Worm (Caenorhabditis elegans) whole organism, young adult: ENCODE results near the gene fbxb-79.

ENCODE experiments used
- B0336.3 ChIP-seq: fragments of 200-800 bp; sonication (Bioruptor generic); IDR thresholded peaks from 2 replicates; pipeline ENCODE4 v1.3.6; 2022; ENCODE audit warnings: missing genetic modification characterization, missing compliant biosample characterization
- F52B5.7 ChIP-seq: sonication (generic microtip); optimal IDR thresholded peaks from 2 replicates; lab custom pipeline; 2016; ENCODE audit warnings: mild to moderate bottlenecking, missing genetic modification characterization, missing compliant biosample characterization
- F55B11.4 ChIP-seq: sonication (generic microtip); optimal IDR thresholded peaks from 2 replicates; lab custom pipeline; 2016; ENCODE audit warnings: missing compliant biosample characterization, missing genetic modification characterization, borderline replicate concordance; ENCODE audit not compliant: insufficient read depth
- F57C9.4 ChIP-seq: sonication (generic microtip); optimal IDR thresholded peaks from 2 replicates; lab custom pipeline; 2017; ENCODE audit warnings: mild to moderate bottlenecking, missing genetic modification characterization, missing compliant biosample characterization
- K12H6.12 ChIP-seq: fragments of 200-800 bp; sonication (Bioruptor generic); optimal IDR thresholded peaks from 2 replicates; lab custom pipeline; 2018; ENCODE audit warnings: mild to moderate bottlenecking, missing genetic modification characterization, missing compliant biosample characterization
- T26A5.8 ChIP-seq: sonication (generic microtip); optimal IDR thresholded peaks from 2 replicates; lab custom pipeline; 2016; ENCODE audit warnings: missing genetic modification characterization, missing compliant biosample characterization
- Y53F4B.3 ChIP-seq: fragments of 200-800 bp; sonication (Bioruptor generic); IDR thresholded peaks from 2 replicates; pipeline ENCODE4 v1.3.6; 2022; ENCODE audit warnings: missing genetic modification reagents, missing genetic modification characterization, missing compliant biosample characterization
- Y79H2A.3 ChIP-seq: fragments of 200-800 bp; sonication (Bioruptor generic); conservative IDR thresholded peaks from 2 replicates; pipeline ENCODE4 v1.3.6; 2022; ENCODE audit warnings: missing genetic modification reagents, missing genetic modification characterization, missing compliant biosample characterization
- Y95B8A.8 ChIP-seq: fragments of 200-800 bp; sonication (Bioruptor generic); IDR thresholded peaks from 2 replicates; pipeline ENCODE4 v1.3.6; 2022; ENCODE audit warnings: missing genetic modification reagents, missing genetic modification characterization, missing compliant biosample characterization
- aptf-3 ChIP-seq: fragments of 200-800 bp; sonication (Bioruptor generic); IDR thresholded peaks from 2 replicates; pipeline ENCODE4 v1.3.6; 2022; ENCODE audit warnings: missing genetic modification characterization, missing compliant biosample characterization
- attf-3 ChIP-seq: fragments of 200-800 bp; sonication (Bioruptor generic); conservative IDR thresholded peaks from 2 replicates; pipeline ENCODE4 v1.3.6; 2022; ENCODE audit warnings: missing genetic modification reagents, missing genetic modification characterization, missing compliant biosample characterization
- attf-5 ChIP-seq: fragments of 200-800 bp; sonication (Bioruptor generic); optimal IDR thresholded peaks from 2 replicates; lab custom pipeline; 2018; ENCODE audit warnings: mild to moderate bottlenecking, missing genetic modification characterization, missing compliant biosample characterization
- cebp-1 ChIP-seq, 2 experiments: fragments of 200-800 bp in 1 of 2; sonication (Bioruptor generic) in 1 of 2; sonication (generic microtip) in 1 of 2; IDR thresholded peaks in 1 of 2; optimal IDR thresholded peaks in 1 of 2; 2 replicates each; pipeline versions ENCODE4 v1.3.6 to Lab custom; 2017 to 2022; ENCODE audit warnings: missing compliant biosample characterization in 2 of 2, missing genetic modification characterization in 2 of 2, mild to moderate bottlenecking in 1 of 2, missing genetic modification reagents in 1 of 2, moderate library complexity in 1 of 2
- ceh-27 ChIP-seq: fragments of 200-800 bp; sonication (Bioruptor generic); optimal IDR thresholded peaks from 2 replicates; lab custom pipeline; 2018; ENCODE audit warnings: mild to moderate bottlenecking, missing genetic modification characterization, moderate library complexity, missing compliant biosample characterization
- ceh-58 ChIP-seq: fragments of 200-800 bp; sonication (Bioruptor generic); IDR thresholded peaks from 2 replicates; pipeline ENCODE4 v1.3.6; 2022; ENCODE audit warnings: missing genetic modification characterization, missing compliant biosample characterization
- ceh-79 ChIP-seq: sonication (generic microtip); optimal IDR thresholded peaks from 2 replicates; lab custom pipeline; 2017; ENCODE audit warnings: mild to moderate bottlenecking, missing genetic modification characterization, missing compliant biosample characterization
- chd-7 ChIP-seq: sonication (generic microtip); optimal IDR thresholded peaks from 2 replicates; lab custom pipeline; 2016; ENCODE audit warnings: mild to moderate bottlenecking, missing genetic modification characterization, moderate library complexity, missing compliant biosample characterization
- die-1 ChIP-seq: sonication (generic microtip); optimal IDR thresholded peaks from 2 replicates; lab custom pipeline; 2016; ENCODE audit warnings: missing genotype, mild to moderate bottlenecking, missing genetic modification characterization, missing compliant biosample characterization
- dox-1 ChIP-seq: fragments of 200-800 bp; sonication (Bioruptor generic); IDR thresholded peaks from 2 replicates; pipeline ENCODE4 v1.3.6; 2022; ENCODE audit warnings: missing genetic modification reagents, missing genetic modification characterization, missing compliant biosample characterization
- egl-18 ChIP-seq: fragments of 200-800 bp; sonication (Bioruptor generic); IDR thresholded peaks from 2 replicates; pipeline ENCODE4 v1.3.6; 2022; ENCODE audit warnings: missing genetic modification reagents, missing genetic modification characterization, missing compliant biosample characterization
- fkh-3 ChIP-seq: sonication (generic microtip); optimal IDR thresholded peaks from 2 replicates; lab custom pipeline; 2016; ENCODE audit warnings: mild to moderate bottlenecking, missing genetic modification characterization, missing compliant biosample characterization
- hlh-12 ChIP-seq: sonication (generic microtip); optimal IDR thresholded peaks from 2 replicates; lab custom pipeline; 2016; ENCODE audit warnings: missing genetic modification characterization, missing compliant biosample characterization
- hmg-1.2 ChIP-seq: fragments of 200-800 bp; sonication (Bioruptor generic); IDR thresholded peaks from 2 replicates; pipeline ENCODE4 v1.3.6; 2022; ENCODE audit warnings: missing genetic modification reagents, missing genetic modification characterization, missing compliant biosample characterization
- hsf-1 ChIP-seq: fragments of 200-800 bp; sonication (Bioruptor generic); IDR thresholded peaks from 2 replicates; pipeline ENCODE4 v1.3.6; 2022; ENCODE audit warnings: missing genetic modification reagents, missing genetic modification characterization, missing compliant biosample characterization
- let-607 ChIP-seq, 2 experiments: fragments of 200-800 bp in 1 of 2; sonication (Bioruptor generic) in 1 of 2; sonication (generic microtip) in 1 of 2; optimal IDR thresholded peaks; 2 replicates each; lab custom pipeline; 2016 to 2018; ENCODE audit warnings: mild to moderate bottlenecking in 2 of 2, missing compliant biosample characterization in 2 of 2, missing genetic modification characterization in 2 of 2, moderate library complexity in 2 of 2, missing genotype in 1 of 2
- lin-26 ChIP-seq: fragments of 200-800 bp; sonication (Bioruptor generic); IDR thresholded peaks from 2 replicates; pipeline ENCODE4 v1.3.6; 2022; ENCODE audit warnings: missing genetic modification reagents, missing genetic modification characterization, missing compliant biosample characterization
- lir-1 ChIP-seq: fragments of 200-800 bp; sonication (Bioruptor generic); conservative IDR thresholded peaks from 2 replicates; pipeline ENCODE4 v1.3.6; 2022; ENCODE audit warnings: missing genetic modification reagents, missing genetic modification characterization, missing compliant biosample characterization
- lsy-27 ChIP-seq: sonication (generic microtip); optimal IDR thresholded peaks from 2 replicates; lab custom pipeline; 2017; ENCODE audit warnings: missing genetic modification characterization, mild to moderate bottlenecking, missing compliant biosample characterization, antibody characterized with exemption, missing genotype, borderline replicate concordance; ENCODE audit not compliant: insufficient read depth
- madf-6 ChIP-seq: fragments of 200-800 bp; sonication (Bioruptor generic); IDR thresholded peaks from 2 replicates; pipeline ENCODE4 v1.3.6; 2022; ENCODE audit warnings: missing genetic modification reagents, missing genetic modification characterization, missing compliant biosample characterization
- madf-8 ChIP-seq: fragments of 200-800 bp; sonication (Bioruptor generic); conservative IDR thresholded peaks from 2 replicates; pipeline ENCODE4 v1.3.6; 2022; ENCODE audit warnings: missing genetic modification reagents, missing genetic modification characterization, missing compliant biosample characterization
- mes-4 ChIP-seq: sonication (generic microtip); optimal IDR thresholded peaks from 2 replicates; lab custom pipeline; 2016; ENCODE audit warnings: missing genotype, missing genetic modification characterization, missing compliant biosample characterization
- mxl-1 ChIP-seq: sonication (generic microtip); optimal IDR thresholded peaks from 2 replicates; lab custom pipeline; 2016; ENCODE audit warnings: missing genetic modification characterization, missing compliant biosample characterization
- nfyb-1 ChIP-seq: fragments of 200-800 bp; sonication (Bioruptor generic); IDR thresholded peaks from 2 replicates; pipeline ENCODE4 v1.3.6; 2022; ENCODE audit warnings: missing genetic modification reagents, missing genetic modification characterization, missing compliant biosample characterization
- pbrm-1 ChIP-seq: fragments of 200-800 bp; sonication (Bioruptor generic); IDR thresholded peaks from 2 replicates; pipeline ENCODE4 v1.3.6; 2022; ENCODE audit warnings: missing genetic modification reagents, missing genetic modification characterization, missing compliant biosample characterization
- repo-1 ChIP-seq: sonication (generic microtip); optimal IDR thresholded peaks from 2 replicates; lab custom pipeline; 2017; ENCODE audit warnings: mild to moderate bottlenecking, missing genetic modification characterization, missing compliant biosample characterization
- sea-2 ChIP-seq: fragments of 200-800 bp; sonication (Bioruptor generic); IDR thresholded peaks from 2 replicates; pipeline ENCODE4 v1.3.6; 2022; ENCODE audit warnings: missing genetic modification characterization, missing compliant biosample characterization
- snpc-1.3 ChIP-seq: sonication (generic microtip); optimal IDR thresholded peaks from 2 replicates; lab custom pipeline; 2017; ENCODE audit warnings: missing genetic modification characterization, mild to moderate bottlenecking, missing compliant biosample characterization, antibody characterized with exemption, moderate library complexity, missing genotype, missing genetic modification reagents; ENCODE audit not compliant: insufficient read depth
- snpc-3.4 ChIP-seq: sonication (generic microtip); optimal IDR thresholded peaks from 2 replicates; lab custom pipeline; 2017; ENCODE audit warnings: missing genetic modification characterization, mild to moderate bottlenecking, missing compliant biosample characterization, antibody characterized with exemption, moderate library complexity, missing genotype, missing genetic modification reagents
- snpc-4 ChIP-seq, 5 experiments: fragments of 150-350 bp in 1 of 5; sonication (generic microtip) in 4 of 5; optimal IDR thresholded peaks; 2 replicates each; lab custom pipeline; 2014 to 2018; ENCODE audit warnings: missing genetic modification characterization in 5 of 5, missing biosample characterization in 3 of 5, antibody characterized with exemption in 2 of 5, mild to moderate bottlenecking in 2 of 5, missing compliant biosample characterization in 2 of 5, missing genotype in 2 of 5, moderate library complexity in 2 of 5, missing genetic modification reagents in 1 of 5
- tbp1 ChIP-seq: fragments of 200-800 bp; sonication (Bioruptor generic); optimal IDR thresholded peaks from 2 replicates; lab custom pipeline; 2018; ENCODE audit warnings: mild to moderate bottlenecking, missing genetic modification characterization, missing compliant biosample characterization
- unc-130 ChIP-seq: sonication (generic microtip); optimal IDR thresholded peaks from 2 replicates; lab custom pipeline; 2016; ENCODE audit warnings: missing genetic modification reagents, missing genetic modification characterization, missing compliant biosample characterization
- zfh-2 ChIP-seq: fragments of 200-800 bp; sonication (Bioruptor generic); conservative IDR thresholded peaks from 2 replicates; pipeline ENCODE4 v1.3.6; 2022; ENCODE audit warnings: missing genetic modification reagents, missing genetic modification characterization, missing compliant biosample characterization
- zim-3 ChIP-seq: sonication (generic microtip); optimal IDR thresholded peaks from 2 replicates; lab custom pipeline; 2017; ENCODE audit warnings: mild to moderate bottlenecking, missing genetic modification characterization, moderate library complexity, missing compliant biosample characterization
- ztf-3 ChIP-seq: fragments of 200-800 bp; sonication (Bioruptor generic); optimal IDR thresholded peaks from 2 replicates; lab custom pipeline; 2018; ENCODE audit warnings: mild to moderate bottlenecking, missing genetic modification characterization, missing compliant biosample characterization
- ztf-6 ChIP-seq: fragments of 200-800 bp; sonication (Bioruptor generic); IDR thresholded peaks from 2 replicates; pipeline ENCODE4 v1.3.6; 2022; ENCODE audit warnings: missing genetic modification reagents, missing genetic modification characterization, missing compliant biosample characterization

Gene fbxb-79

DNA sequence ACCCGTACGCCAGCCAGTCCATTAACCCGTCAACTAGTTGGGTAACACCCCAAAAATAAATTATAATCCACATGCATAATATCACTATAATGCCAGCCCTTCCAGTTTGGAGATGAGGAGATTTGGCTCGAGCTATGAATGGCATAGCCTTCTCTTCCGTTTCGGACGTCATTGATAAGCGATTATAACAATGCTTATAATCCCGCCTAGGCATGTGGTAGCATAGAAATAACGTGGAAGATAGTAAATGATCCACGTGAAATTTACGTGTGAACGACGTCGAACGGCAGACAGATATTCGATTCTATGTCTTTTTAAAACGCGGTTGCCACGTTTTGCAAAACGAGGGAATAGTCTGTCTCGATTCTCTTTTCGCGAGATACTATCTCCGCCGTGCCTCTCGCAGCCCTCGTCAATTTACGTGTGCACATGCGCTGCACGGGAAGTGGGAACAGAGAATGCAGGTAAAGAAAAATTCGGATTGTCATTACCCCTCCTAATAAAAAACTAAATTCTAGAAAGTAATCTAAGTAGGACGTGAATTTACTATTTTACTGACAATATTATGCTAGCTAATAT is 40.4 kb downstream of the fbxb-79 start:
- TF ChIP-seq chd-7 (tag; lab: Kevin White, UChicago), result peak; percentile 58
- TF ChIP-seq fkh-3 (tag; lab: Kevin White, UChicago), result no peak
- TF ChIP-seq attf-5 (GFP tag; lab: Kevin White, UChicago), result peak; percentile 47
- peak; percentile 18 for TF ChIP-seq ztf-3 (GFP tag; lab: Kevin White, UChicago)
- peak; percentile 11 for TF ChIP-seq tbp1 (GFP tag; lab: Kevin White, UChicago)
- no peak for TF ChIP-seq cebp-1 (GFP tag; IDR thresholded peaks at IDR 0.05; lab: Robert Waterston, UW)
- TF ChIP-seq cebp-1 (tag; optimal IDR thresholded peaks at IDR 0.05; lab: Kevin White, UChicago), result peak; percentile 15
- peak; percentile 31; the same call in 1 of the 2 replicates for TF ChIP-seq dox-1
- TF ChIP-seq ceh-27 (GFP tag; lab: Kevin White, UChicago), result no peak
- TF ChIP-seq nfyb-1, result peak; percentile 74; the same call in 1 of the 2 replicates
- TF ChIP-seq zfh-2 (GFP tag; lab: Robert Waterston, UW), result no peak
- 0 out of 2 replicates have a peak, but pooled peaks have one; percentile 8 for TF ChIP-seq Y95B8A.8 (GFP tag; lab: Robert Waterston, UW)
- no peak for TF ChIP-seq F57C9.4 (tag; lab: Kevin White, UChicago)
- peak; percentile 30 for TF ChIP-seq die-1
- 0 out of 2 replicates have a peak, but pooled peaks have one; percentile 22 for TF ChIP-seq madf-6 (GFP tag; lab: Robert Waterston, UW)
- TF ChIP-seq F52B5.7 (tag; lab: Kevin White, UChicago), result no peak
- TF ChIP-seq hlh-12 (tag; lab: Kevin White, UChicago), result no peak
- TF ChIP-seq hmg-1.2 (GFP tag; lab: Robert Waterston, UW), result peak; percentile 35; the same call in 1 of the 2 replicates
- 0 out of 2 replicates have a peak, but pooled peaks have one; percentile 46 for TF ChIP-seq pbrm-1 (GFP tag; lab: Robert Waterston, UW)
- peak in 1 of 2 experiments; percentile 46 for TF ChIP-seq let-607 (tag; optimal IDR thresholded peaks at IDR 0.05; lab: Kevin White, UChicago)

DNA sequence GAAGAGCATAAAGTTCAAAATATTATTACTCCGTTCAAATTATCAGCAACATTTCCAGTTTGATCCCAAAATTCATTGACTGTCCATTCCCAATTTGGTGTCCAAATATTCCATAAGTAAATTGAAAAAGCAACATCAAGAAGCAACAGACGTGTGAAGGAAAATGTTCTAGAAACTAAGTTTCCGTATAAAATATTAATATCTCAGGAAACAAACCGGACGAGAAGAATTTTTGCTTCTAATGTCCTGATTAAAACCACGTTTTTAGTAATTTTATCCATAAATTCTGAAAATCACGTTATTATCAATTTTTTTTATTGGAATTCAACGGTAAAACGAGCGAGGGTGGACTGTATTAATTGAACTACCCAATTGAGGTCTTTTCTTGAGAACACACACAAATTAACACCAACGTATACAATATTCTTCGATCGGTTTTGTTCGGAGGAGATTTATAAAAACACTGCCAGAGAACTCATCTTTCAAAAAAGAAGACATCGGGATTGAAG is 42.3 kb downstream of the fbxb-79 start, which contains the start of gene pigq-1:
TSS of gene pigq-1 (minus strand) at position 286 of the 509 bp plus-strand sequence.
- TF ChIP-seq hsf-1 (GFP tag; lab: Robert Waterston, UW), result 0 out of 2 replicates have a peak, but pooled peaks have one; percentile 67
- no peak for TF ChIP-seq sea-2 (GFP tag; lab: Robert Waterston, UW)
- TF ChIP-seq snpc-4 (GFP tag; optimal IDR thresholded peaks at IDR 0.05; lab: Kevin White, UChicago), result no peak
- peak in 2 of 4 experiments; percentile 47 to 48 for TF ChIP-seq snpc-4 (tag; optimal IDR thresholded peaks at IDR 0.05; lab: Kevin White, UChicago)
- TF ChIP-seq Y79H2A.3 (GFP tag; lab: Robert Waterston, UW), result no peak
- TF ChIP-seq unc-130 (GFP tag; lab: Kevin White, UChicago), result peak; percentile 12
- no peak for TF ChIP-seq lir-1 (GFP tag; lab: Robert Waterston, UW)
- TF ChIP-seq madf-8 (GFP tag; lab: Robert Waterston, UW), result no peak
- no peak for TF ChIP-seq mes-4 (tag; lab: Kevin White, UChicago)
- TF ChIP-seq B0336.3 (GFP tag; lab: Robert Waterston, UW), result peak; percentile 81; the same call in 1 of the 2 replicates
- no peak for TF ChIP-seq F55B11.4 (tag; lab: Kevin White, UChicago)
- TF ChIP-seq ceh-79 (tag; lab: Kevin White, UChicago), result no peak
- TF ChIP-seq lin-26 (GFP tag; lab: Robert Waterston, UW), result peak; percentile 63
- TF ChIP-seq K12H6.12 (tag; lab: Kevin White, UChicago), result no peak
- peak; percentile 21 for TF ChIP-seq T26A5.8 (tag; lab: Kevin White, UChicago)
- TF ChIP-seq repo-1 (tag; lab: Kevin White, UChicago), result peak; percentile 78
- no peak for TF ChIP-seq ceh-58 (GFP tag; lab: Robert Waterston, UW)
- TF ChIP-seq egl-18 (GFP tag; lab: Robert Waterston, UW), result no peak
- TF ChIP-seq lsy-27 (tag; lab: Kevin White, UChicago), result no peak
- TF ChIP-seq zfh-2 (GFP tag; lab: Robert Waterston, UW), result no peak
- no peak for TF ChIP-seq ztf-6
- peak; percentile 22 for TF ChIP-seq mxl-1 (tag; lab: Kevin White, UChicago)
- no peak for TF ChIP-seq Y53F4B.3 (GFP tag; lab: Robert Waterston, UW)
- TF ChIP-seq snpc-3.4 (tag; lab: Kevin White, UChicago), result peak; percentile 68
- TF ChIP-seq zim-3 (tag; lab: Kevin White, UChicago), result peak; percentile 38
- TF ChIP-seq aptf-3, result no peak
- no peak for TF ChIP-seq attf-3 (GFP tag; lab: Robert Waterston, UW)
- peak; percentile 72 for TF ChIP-seq snpc-1.3 (tag; lab: Kevin White, UChicago)
